Fruit fly (Drosophila melanogaster): ENCODE data around the gene Pus1.

Gene Pus1

DNA sequence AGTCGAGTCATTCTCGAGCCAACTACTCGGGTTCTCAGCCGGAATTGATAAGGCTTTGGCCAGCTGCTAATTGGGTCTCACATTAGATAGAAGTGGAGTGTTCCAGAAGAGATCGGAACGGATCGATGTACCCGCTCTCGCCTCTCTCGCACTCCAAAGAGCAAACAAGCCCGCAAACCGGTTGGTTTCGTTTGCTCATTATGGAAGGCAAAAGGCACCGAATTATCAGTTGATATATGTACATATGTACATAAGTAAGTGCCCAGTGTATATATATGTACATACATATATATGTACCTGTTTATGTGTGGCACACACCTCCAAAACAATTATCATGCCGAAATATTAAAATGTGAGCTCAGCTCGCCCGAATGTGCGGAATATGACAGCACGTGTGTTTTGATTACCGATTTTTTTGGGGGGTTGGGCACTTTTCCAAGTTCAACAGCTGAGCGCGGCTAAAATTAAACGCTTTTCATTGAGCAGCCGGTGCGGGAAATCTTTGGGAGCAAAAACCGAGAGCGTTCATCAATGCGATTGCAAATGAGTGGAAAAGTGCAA, 36.7 kb downstream of the Pus1 start (continued):
- TF ChIP-seq CG34376 (GFP tag; optimal IDR thresholded peaks at IDR 0.05) = peak; percentile 77
- no peak for TF ChIP-seq Nf-YA (GFP tag; IDR thresholded peaks at IDR 0.05)
- no peak for TF ChIP-seq CG17568 (GFP tag; optimal IDR thresholded peaks at IDR 0.05)
- no peak for TF ChIP-seq en (GFP tag; optimal IDR thresholded peaks at IDR 0.05)
- TF ChIP-seq Gug (GFP tag; IDR thresholded peaks at IDR 0.05) = no peak
- peak; percentile 66; the same call in 2 of the 3 replicates for TF ChIP-seq ci (GFP tag; IDR thresholded peaks at IDR 0.05)
- no peak for TF ChIP-seq ato (GFP tag; IDR thresholded peaks at IDR 0.05; ENCODE audit: partially characterized antibody)
- no peak for TF ChIP-seq CG7987 (GFP tag; optimal IDR thresholded peaks at IDR 0.05)
- TF ChIP-seq cg (GFP tag; optimal IDR thresholded peaks at IDR 0.05) = peak; percentile 14
- no peak; the same call in 1 of the 2 replicates for TF ChIP-seq CG7372 (GFP tag; IDR thresholded peaks at IDR 0.05)
- no peak for TF ChIP-seq Atf3 (GFP tag; optimal IDR thresholded peaks at IDR 0.05)
- TF ChIP-seq gce (GFP tag; IDR thresholded peaks at IDR 0.05) = peak; percentile 80; the same call in 2 of the 3 replicates
- TF ChIP-seq CG15601 (tag; optimal IDR thresholded peaks at IDR 0.05) = peak; percentile 65
- no peak for TF ChIP-seq nau (GFP tag; optimal IDR thresholded peaks at IDR 0.05)
- peak; percentile 6; the same call in 1 of the 3 replicates for TF ChIP-seq CG11695 (GFP tag; IDR thresholded peaks at IDR 0.05)
- no peak for TF ChIP-seq CG6854 (GFP tag; optimal IDR thresholded peaks at IDR 0.05)
- TF ChIP-seq CG8765 (GFP tag; IDR thresholded peaks at IDR 0.05) = no peak
- no peak for TF ChIP-seq Myb (GFP tag; optimal IDR thresholded peaks at IDR 0.05)
- peak; percentile 89 for TF ChIP-seq CG5180 (GFP tag; optimal IDR thresholded peaks at IDR 0.05)
- no peak for TF ChIP-seq CG14965 (GFP tag; optimal IDR thresholded peaks at IDR 0.05; ENCODE audit: borderline replicate concordance)
- no peak for TF ChIP-seq trem (tag; optimal IDR thresholded peaks at IDR 0.05)
- TF ChIP-seq wek (GFP tag; optimal IDR thresholded peaks at IDR 0.05) = peak; percentile 91
- peak; percentile 16 for TF ChIP-seq grn (GFP tag; optimal IDR thresholded peaks at IDR 0.05)
- TF ChIP-seq corto (GFP tag; optimal IDR thresholded peaks at IDR 0.05) = peak; percentile 50
- TF ChIP-seq CG17912 (GFP tag; optimal IDR thresholded peaks at IDR 0.05) = peak; percentile 80
- peak; percentile 36 for TF ChIP-seq CG2202 (tag; optimal IDR thresholded peaks at IDR 0.05)
- TF ChIP-seq CG1024 (GFP tag; IDR thresholded peaks at IDR 0.05) = no peak
- TF ChIP-seq gsb-n (tag; optimal IDR thresholded peaks at IDR 0.05) = peak; percentile 8
- TF ChIP-seq HLHmδ (GFP tag; optimal IDR thresholded peaks at IDR 0.05) = peak; percentile 89
- TF ChIP-seq Vsx1 (GFP tag; optimal IDR thresholded peaks at IDR 0.05) = peak; percentile 49
- no peak for TF ChIP-seq slp2 (GFP tag; optimal IDR thresholded peaks at IDR 0.05)
- no peak for TF ChIP-seq CG11398 (GFP tag; optimal IDR thresholded peaks at IDR 0.05)
- peak; percentile 22; the same call in 1 of the 2 replicates for TF ChIP-seq vvl (GFP tag; IDR thresholded peaks at IDR 0.05)
- no peak for TF ChIP-seq H2.0 (GFP tag; IDR thresholded peaks at IDR 0.05)
- TF ChIP-seq CG43689 (GFP tag; IDR thresholded peaks at IDR 0.05) = no peak
- peak; percentile 73 for TF ChIP-seq CG12299 (tag; optimal IDR thresholded peaks at IDR 0.05)
- TF ChIP-seq CG10959 (GFP tag; IDR thresholded peaks at IDR 0.05) = no peak
- TF ChIP-seq tna (GFP tag; IDR thresholded peaks at IDR 0.05; ENCODE audit: partially characterized antibody) = no peak
- no peak for TF ChIP-seq CG17361 (GFP tag; IDR thresholded peaks at IDR 0.05)
- no peak for TF ChIP-seq sens-2 (GFP tag; IDR thresholded peaks at IDR 0.05)
- TF ChIP-seq HLH3B (GFP tag; IDR thresholded peaks at IDR 0.05) = no peak
- no peak for TF ChIP-seq lab (GFP tag; optimal IDR thresholded peaks at IDR 0.05)
- TF ChIP-seq ap (GFP tag; IDR thresholded peaks at IDR 0.05) = no peak
- no peak for TF ChIP-seq CG8281 (tag; optimal IDR thresholded peaks at IDR 0.05)
- no peak for TF ChIP-seq CG10267 (tag; optimal IDR thresholded peaks at IDR 0.05)
- TF ChIP-seq CG11723 (GFP tag; optimal IDR thresholded peaks at IDR 0.05) = no peak
- TF ChIP-seq CG30403 (GFP tag; optimal IDR thresholded peaks at IDR 0.05) = no peak
- TF ChIP-seq exex (tag; optimal IDR thresholded peaks at IDR 0.05) = peak; percentile 84
- 0 out of 3 replicates have a peak, but pooled peaks have one; percentile 57 for TF ChIP-seq ken (GFP tag; IDR thresholded peaks at IDR 0.05)
- no peak for TF ChIP-seq Bdp1 (GFP tag; optimal IDR thresholded peaks at IDR 0.05)

Measured in whole organism, embryonic.